Fruit fly (Drosophila melanogaster): ENCODE measurements around the gene rols.

DNA sequence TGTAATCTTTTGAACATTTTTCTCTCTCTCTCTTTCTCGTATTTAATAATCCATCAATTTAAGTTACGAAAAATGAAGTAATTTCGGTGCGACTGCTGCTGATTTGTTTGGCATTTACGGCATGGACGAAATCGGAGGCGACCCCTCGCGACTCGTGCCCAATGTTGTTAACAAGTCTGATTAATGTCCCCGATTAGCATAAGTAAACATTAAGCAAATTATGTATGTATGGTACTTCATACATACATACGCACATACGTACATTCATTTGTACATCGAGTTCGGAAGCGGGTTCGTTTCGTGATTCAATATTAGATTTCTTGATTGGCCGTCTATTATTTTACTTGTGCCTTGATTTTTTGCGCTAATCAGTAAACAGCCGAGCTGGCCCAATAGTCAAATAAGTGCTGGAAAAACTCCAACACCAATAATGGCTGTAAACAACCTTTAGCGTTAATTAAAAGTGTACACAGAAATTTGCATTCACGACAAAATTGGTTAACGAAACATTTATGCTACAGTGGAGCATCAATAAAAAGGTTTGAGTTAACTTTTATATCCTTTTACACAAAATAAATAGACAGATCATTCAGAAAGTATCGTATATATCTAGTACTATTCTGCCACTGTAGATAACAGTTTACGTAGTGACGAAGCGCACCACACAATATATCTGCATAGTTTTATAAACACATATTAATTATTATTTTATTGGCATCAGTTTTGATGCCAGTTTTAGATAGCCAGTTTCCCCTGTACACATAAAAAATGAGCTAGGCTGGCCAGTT is 26.4 kb upstream of the rols start:
- no peak for TF ChIP-seq CG9948 (tag; optimal IDR thresholded peaks at IDR 0.05)
- TF ChIP-seq CG8301 (tag; optimal IDR thresholded peaks at IDR 0.05), result no peak
- TF ChIP-seq CG13204 (GFP tag; optimal IDR thresholded peaks at IDR 0.05), result no peak
- TF ChIP-seq gl (tag; optimal IDR thresholded peaks at IDR 0.05), result no peak
- TF ChIP-seq rn (GFP tag; IDR thresholded peaks at IDR 0.05), result no peak
- TF ChIP-seq CG4496 (GFP tag; IDR thresholded peaks at IDR 0.05), result peak; percentile 74
- no peak for TF ChIP-seq Pif1A (GFP tag; optimal IDR thresholded peaks at IDR 0.05)
- no peak for TF ChIP-seq CG34367 (tag; optimal IDR thresholded peaks at IDR 0.05)
- TF ChIP-seq fd96Ca (GFP tag; IDR thresholded peaks at IDR 0.05), result no peak

Data from whole organism, pupa.